Worm (Caenorhabditis elegans) whole organism, mixed stage, embryonic: ENCODE results near the gene dyci-1.

Source experiments
- elt-3 ChIP-seq: fragments of 150-350 bp; optimal IDR thresholded peaks from 2 replicates; lab custom pipeline; 2014; ENCODE audit warnings: missing biosample characterization, missing genetic modification characterization
- mep-1 ChIP-seq: fragments of 150-350 bp; optimal IDR thresholded peaks from 2 replicates; lab custom pipeline; 2017; ENCODE audit warnings: missing biosample characterization, missing genetic modification reagents, missing genetic modification characterization, inconsistent platforms
- mls-2 ChIP-seq: sonication (generic microtip); optimal IDR thresholded peaks from 2 replicates; lab custom pipeline; 2016; ENCODE audit warnings: mild to moderate bottlenecking, missing genetic modification characterization, moderate library complexity, missing compliant biosample characterization
- pha-4 ChIP-seq: fragments of 150-350 bp; optimal IDR thresholded peaks from 2 replicates; lab custom pipeline; 2018; ENCODE audit warnings: missing biosample characterization, missing genetic modification reagents, missing genetic modification characterization
- sptf-1 ChIP-seq: sonication (generic microtip); optimal IDR thresholded peaks from 2 replicates; lab custom pipeline; 2017; ENCODE audit warnings: mild to moderate bottlenecking, missing genetic modification characterization, moderate library complexity, missing compliant biosample characterization
- ztf-11 ChIP-seq: fragments of 150-350 bp; optimal IDR thresholded peaks from 2 replicates; lab custom pipeline; 2014; ENCODE audit warnings: missing biosample characterization, missing genetic modification characterization

DNA sequence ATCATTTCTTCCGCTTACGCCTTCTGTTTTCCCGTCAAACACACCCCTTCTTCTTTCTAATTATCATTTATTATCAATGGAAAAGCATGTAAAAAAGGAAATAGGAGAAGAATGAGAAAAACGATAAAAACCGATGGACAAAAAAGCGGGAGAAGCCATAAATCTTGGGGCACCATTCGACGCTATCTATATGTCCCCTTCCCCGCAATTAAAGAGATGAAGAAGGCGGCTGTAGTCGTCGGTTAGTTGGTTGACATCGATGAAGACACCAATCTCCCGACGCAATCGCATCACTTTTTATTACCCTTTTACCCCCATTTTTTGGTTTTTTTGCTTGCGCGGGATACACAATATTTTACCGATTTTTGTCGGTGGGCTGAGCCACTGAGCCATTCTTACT lies 48.5 kb upstream of the dyci-1 start:
- TF ChIP-seq sptf-1: no peak
- TF ChIP-seq mls-2 (tag; lab: Kevin White, UChicago): no peak
- no peak for TF ChIP-seq pha-4 (tag; lab: Kevin White, UChicago)
- TF ChIP-seq elt-3 (tag; lab: Kevin White, UChicago): no peak
- no peak for TF ChIP-seq mep-1 (tag; lab: Kevin White, UChicago)
- TF ChIP-seq ztf-11 (tag; lab: Kevin White, UChicago): no peak
